Worm (Caenorhabditis elegans): ENCODE measurements around the gene acox-3.

ce11 chrIV:6282143-6282542, 33.9 kb upstream of the acox-3 start, which contains the start of gene srv-32:
- no peak for TF ChIP-seq pha-4 (tag; optimal IDR thresholded peaks at IDR 0.05)
- TF ChIP-seq tbx-9 (tag; optimal IDR thresholded peaks at IDR 0.05; ENCODE audit: borderline replicate concordance): no peak
- no peak for TF ChIP-seq snpc-1.3 (tag; optimal IDR thresholded peaks at IDR 0.05; ENCODE audit: insufficient read depth)
- no peak for TF ChIP-seq F57A8.1 (GFP tag; optimal IDR thresholded peaks at IDR 0.05)
- no peak for TF ChIP-seq madf-8 (GFP tag; conservative IDR thresholded peaks at IDR 0.05)
- TF ChIP-seq ama-1 (optimal IDR thresholded peaks at IDR 0.05): no peak
- no peak for TF ChIP-seq ama-1 (GFP tag; optimal IDR thresholded peaks at IDR 0.05)
- no peak for TF ChIP-seq ztf-26 (tag; optimal IDR thresholded peaks at IDR 0.05)
- no peak for TF ChIP-seq unc-62 (GFP tag; optimal IDR thresholded peaks at IDR 0.05)
- TF ChIP-seq lir-1 (GFP tag; conservative IDR thresholded peaks at IDR 0.05): no peak
- no peak for TF ChIP-seq B0336.3 (GFP tag; IDR thresholded peaks at IDR 0.05)
- TF ChIP-seq F55B11.4 (tag; optimal IDR thresholded peaks at IDR 0.05; ENCODE audit: borderline replicate concordance, insufficient read depth): no peak
- TF ChIP-seq K11D2.4 (GFP tag; IDR thresholded peaks at IDR 0.05): no peak
- TF ChIP-seq nhr-80 (tag; optimal IDR thresholded peaks at IDR 0.05): no peak
